Worm (Caenorhabditis elegans) whole organism, L4/young adult: Measurements from ENCODE around the gene F56D2.5.

Source experiments
- W03F9.2 ChIP-seq: fragments of 150-350 bp; optimal IDR thresholded peaks from 2 replicates; lab custom pipeline; 2014; ENCODE audit warnings: missing biosample characterization, missing genetic modification characterization
- dao-5 ChIP-seq: sonication (generic microtip); optimal IDR thresholded peaks from 2 replicates; lab custom pipeline; 2016; ENCODE audit warnings: missing genotype, missing genetic modification characterization, moderate library complexity, missing compliant biosample characterization
- him-1 ChIP-seq: sonication (generic microtip); optimal IDR thresholded peaks from 2 replicates; lab custom pipeline; 2016; ENCODE audit warnings: missing genotype, missing genetic modification reagents, missing genetic modification characterization, missing compliant biosample characterization

DNA sequence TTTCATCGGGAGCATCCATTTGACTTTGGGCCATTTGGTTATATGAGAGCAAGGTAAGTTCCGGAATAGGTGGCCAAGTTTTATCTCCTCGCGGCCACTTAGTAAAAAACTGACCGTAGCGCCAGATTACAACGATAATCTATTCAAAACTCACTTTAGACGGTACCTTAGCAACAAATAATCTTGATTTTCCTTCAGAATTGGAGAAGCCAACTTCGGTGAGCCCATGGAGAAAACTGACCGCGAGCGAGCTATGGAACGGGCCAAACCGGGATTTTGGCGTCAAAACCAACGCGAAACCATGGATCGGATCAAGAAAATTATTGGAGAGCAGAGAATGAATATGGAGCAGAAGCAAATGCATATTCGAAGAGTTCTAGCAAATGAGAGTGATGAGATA is 4.5 kb upstream of the F56D2.5 start:
- TF ChIP-seq W03F9.2 (tag; lab: Kevin White, UChicago) (no peak), him-1 (no peak), dao-5 (tag; lab: Kevin White, UChicago) (no peak)
